Fruit fly (Drosophila melanogaster): ENCODE measurements around the gene Alg2.

Alg2 gene

DNA sequence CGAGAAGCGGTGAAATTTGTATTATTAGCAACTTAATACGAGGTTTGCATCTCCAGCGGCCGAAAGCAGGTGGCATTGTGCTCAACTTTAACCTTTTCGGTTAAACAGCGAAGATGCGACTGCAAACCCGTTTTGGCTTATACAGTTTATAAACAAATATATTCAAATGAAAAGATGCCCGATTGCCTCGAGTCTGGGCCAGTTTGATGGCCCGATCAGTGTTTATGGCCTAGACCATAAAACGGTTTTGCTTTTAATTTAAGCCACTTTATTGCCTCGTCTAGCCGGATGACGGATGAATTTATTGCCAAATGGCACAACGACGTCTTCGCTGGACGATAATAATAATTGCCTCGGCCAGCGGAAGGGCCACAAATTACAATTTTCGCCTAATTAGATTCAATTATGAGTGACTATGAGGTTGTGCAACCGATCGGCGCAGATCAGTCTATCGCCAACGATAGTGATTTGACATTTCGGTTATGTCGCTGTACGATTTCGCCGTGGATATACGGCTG, 41.0 kb upstream of the Alg2 start:
- no peak for TF ChIP-seq sage (GFP tag; optimal IDR thresholded peaks at IDR 0.05)
- no peak for TF ChIP-seq Sp1 (GFP tag; optimal IDR thresholded peaks at IDR 0.05)
- TF ChIP-seq usp (GFP tag; optimal IDR thresholded peaks at IDR 0.05), result no peak
- no peak for TF ChIP-seq brk (GFP tag; optimal IDR thresholded peaks at IDR 0.05)
- TF ChIP-seq Jra (GFP tag; optimal IDR thresholded peaks at IDR 0.05), result no peak
- TF ChIP-seq HLH106 (tag; optimal IDR thresholded peaks at IDR 0.05), result no peak
- no peak for TF ChIP-seq sv (GFP tag; optimal IDR thresholded peaks at IDR 0.05)
- TF ChIP-seq CG32264 (GFP tag; optimal IDR thresholded peaks at IDR 0.05), result no peak
- no peak for TF ChIP-seq OdsH (GFP tag; optimal IDR thresholded peaks at IDR 0.05)
- TF ChIP-seq Myc (optimal IDR thresholded peaks at IDR 0.05), result no peak
- TF ChIP-seq Dfd (GFP tag; optimal IDR thresholded peaks at IDR 0.05), result no peak
- no peak for TF ChIP-seq dmrt93B (GFP tag; optimal IDR thresholded peaks at IDR 0.05)
- TF ChIP-seq CrebA (GFP tag; optimal IDR thresholded peaks at IDR 0.05; ENCODE audit: borderline replicate concordance), result no peak
- TF ChIP-seq Abd-B (GFP tag; optimal IDR thresholded peaks at IDR 0.05), result no peak
- TF ChIP-seq Vsx2 (GFP tag; optimal IDR thresholded peaks at IDR 0.05; ENCODE audit: partially characterized antibody), result no peak
- no peak for TF ChIP-seq rgr (GFP tag; optimal IDR thresholded peaks at IDR 0.05)
- TF ChIP-seq Hr83 (GFP tag; optimal IDR thresholded peaks at IDR 0.05; ENCODE audit: poor library complexity, severe bottlenecking), result no peak
- no peak for TF ChIP-seq dl (GFP tag; optimal IDR thresholded peaks at IDR 0.05; ENCODE audit: insufficient read depth in 1 of 2, partially characterized antibody in 2 of 2)
- no peak for TF ChIP-seq fru (GFP tag; optimal IDR thresholded peaks at IDR 0.05)
- no peak for TF ChIP-seq Hnf4 (GFP tag; optimal IDR thresholded peaks at IDR 0.05)

DNA sequence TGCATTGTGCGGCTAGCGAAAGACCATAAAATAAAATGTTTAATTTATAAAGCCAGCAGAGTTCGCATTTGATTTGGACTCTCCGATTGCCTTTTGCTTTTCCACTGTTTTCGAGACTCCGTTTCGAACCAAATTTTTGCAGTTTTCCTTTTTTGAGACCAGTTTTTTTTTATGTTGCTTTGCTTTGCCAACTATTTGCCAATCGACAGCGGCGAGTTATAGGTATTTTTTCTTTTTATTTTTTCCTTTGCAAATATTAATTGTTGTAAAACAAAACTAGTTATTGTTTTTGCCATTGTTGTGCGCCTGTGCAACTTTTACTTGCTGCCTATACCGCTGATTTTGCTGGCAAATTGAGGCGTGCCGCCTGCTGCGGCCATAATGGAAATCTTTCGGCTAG, 38.1 kb upstream of the Alg2 start:
- TF ChIP-seq Vsx2 (GFP tag; optimal IDR thresholded peaks at IDR 0.05; ENCODE audit: partially characterized antibody) (no peak), CG32264 (GFP tag; optimal IDR thresholded peaks at IDR 0.05) (no peak), Hr83 (GFP tag; optimal IDR thresholded peaks at IDR 0.05; ENCODE audit: poor library complexity, severe bottlenecking) (no peak), Abd-B (GFP tag; optimal IDR thresholded peaks at IDR 0.05) (no peak), Rel (GFP tag; optimal IDR thresholded peaks at IDR 0.05) (no peak), Rel (tag; optimal IDR thresholded peaks at IDR 0.05) (no peak), Jra (GFP tag; optimal IDR thresholded peaks at IDR 0.05) (no peak), GATAd (GFP tag; optimal IDR thresholded peaks at IDR 0.05) (no peak), usp (GFP tag; optimal IDR thresholded peaks at IDR 0.05) (no peak), h (GFP tag; optimal IDR thresholded peaks at IDR 0.05) (no peak), Mio (GFP tag; optimal IDR thresholded peaks at IDR 0.05) (no peak), sage (GFP tag; optimal IDR thresholded peaks at IDR 0.05) (no peak), Hnf4 (GFP tag; optimal IDR thresholded peaks at IDR 0.05) (no peak), dl (GFP tag; optimal IDR thresholded peaks at IDR 0.05; ENCODE audit: insufficient read depth in 1 of 2, partially characterized antibody in 2 of 2) (no peak), br (GFP tag; optimal IDR thresholded peaks at IDR 0.05) (no peak), OdsH (GFP tag; optimal IDR thresholded peaks at IDR 0.05) (no peak), pan (optimal IDR thresholded peaks at IDR 0.05) (no peak), Dfd (GFP tag; optimal IDR thresholded peaks at IDR 0.05) (no peak), Hr78 (GFP tag; optimal IDR thresholded peaks at IDR 0.05) (no peak), Dif (GFP tag; optimal IDR thresholded peaks at IDR 0.05; ENCODE audit: partially characterized antibody) (no peak)

DNA sequence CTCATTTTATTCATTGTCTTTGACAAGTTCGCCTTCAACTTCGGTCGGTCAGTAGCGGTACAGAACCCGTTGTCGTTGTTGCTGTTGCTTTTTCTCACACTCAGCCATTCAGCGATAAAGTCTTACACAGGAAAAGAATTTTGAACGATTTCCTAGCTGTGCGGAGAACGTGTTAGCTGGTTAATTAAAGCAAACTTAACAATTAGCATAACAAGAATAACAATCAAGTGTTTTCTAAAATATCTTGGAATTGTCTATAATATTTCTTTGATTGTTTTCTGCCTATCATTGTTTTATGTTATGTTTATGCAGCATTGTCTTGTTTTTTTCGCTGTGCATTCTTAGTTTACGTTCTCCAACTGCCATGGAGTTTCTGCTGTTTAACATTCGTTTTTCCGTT, 37.5 kb upstream of the Alg2 start:
- TF ChIP-seq Jra (GFP tag; optimal IDR thresholded peaks at IDR 0.05) (no peak), dl (GFP tag; optimal IDR thresholded peaks at IDR 0.05; ENCODE audit: insufficient read depth in 1 of 2, partially characterized antibody in 2 of 2) (no peak), Mio (GFP tag; optimal IDR thresholded peaks at IDR 0.05) (no peak), ey (GFP tag; optimal IDR thresholded peaks at IDR 0.05) (no peak), Dfd (GFP tag; optimal IDR thresholded peaks at IDR 0.05) (no peak), CrebA (GFP tag; optimal IDR thresholded peaks at IDR 0.05; ENCODE audit: borderline replicate concordance) (no peak)

DNA sequence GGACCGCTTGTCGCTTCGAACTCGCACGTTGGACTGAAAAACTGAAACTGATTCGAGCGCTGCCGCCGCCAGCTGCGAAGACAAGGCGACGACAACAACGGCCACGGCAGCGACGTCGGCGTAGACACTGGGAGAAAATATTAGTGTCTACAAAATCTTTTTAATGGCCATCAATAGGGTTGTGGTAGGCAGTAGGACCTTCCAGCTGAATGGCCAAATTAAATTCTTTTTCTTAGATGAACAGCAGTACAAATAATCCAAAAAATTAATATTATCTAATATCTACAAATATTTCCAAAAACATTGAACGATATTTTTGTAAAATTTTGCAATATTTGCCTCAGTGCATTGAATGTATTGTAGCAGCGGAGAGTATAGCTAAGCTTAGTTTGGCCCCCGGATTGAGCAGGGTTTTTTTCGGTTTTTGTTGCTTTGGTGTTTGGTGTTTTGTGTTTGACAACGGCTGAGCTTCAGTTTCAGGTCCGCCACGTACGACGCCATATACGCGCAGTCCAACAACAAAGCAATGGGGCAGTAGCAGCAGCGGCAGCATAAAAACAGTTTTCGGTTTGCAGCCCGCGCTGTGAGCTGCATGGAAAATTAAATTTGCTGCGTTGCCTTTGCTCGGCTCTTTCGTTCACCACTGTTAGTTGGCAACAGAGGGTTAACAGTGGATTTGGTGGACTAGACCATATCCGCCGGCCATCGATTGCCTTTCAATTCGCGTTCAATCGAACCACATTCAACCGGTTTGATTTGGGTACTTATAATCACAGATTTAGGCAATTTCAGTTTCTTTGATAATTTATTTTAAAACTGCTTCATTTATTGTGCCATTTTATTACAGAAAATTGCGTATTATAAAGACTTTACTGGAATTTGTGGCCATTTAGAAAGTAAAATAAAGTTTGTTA, 36.4 kb upstream of the Alg2 start, which contains the start of gene Cht7:
Cht7 (minus strand) TSS at position 51 of the 914 bp plus-strand sequence.
- TF ChIP-seq Hnf4 (GFP tag; optimal IDR thresholded peaks at IDR 0.05), result peak; percentile 80
- TF ChIP-seq usp (GFP tag; optimal IDR thresholded peaks at IDR 0.05), result no peak
- TF ChIP-seq Abd-B (GFP tag; optimal IDR thresholded peaks at IDR 0.05), result no peak
- TF ChIP-seq Dfd (GFP tag; optimal IDR thresholded peaks at IDR 0.05), result no peak
- TF ChIP-seq rgr (GFP tag; optimal IDR thresholded peaks at IDR 0.05), result peak; percentile 89
- peak; percentile 55 for TF ChIP-seq CG9705 (GFP tag; optimal IDR thresholded peaks at IDR 0.05)
- TF ChIP-seq h (GFP tag; optimal IDR thresholded peaks at IDR 0.05), result peak; percentile 91
- TF ChIP-seq br (GFP tag; optimal IDR thresholded peaks at IDR 0.05), result peak; percentile 85
- TF ChIP-seq Hr83 (GFP tag; optimal IDR thresholded peaks at IDR 0.05; ENCODE audit: poor library complexity, severe bottlenecking), result no peak
- TF ChIP-seq brk (GFP tag; optimal IDR thresholded peaks at IDR 0.05), result peak; percentile 74
- peak; percentile 90 for TF ChIP-seq fru (GFP tag; optimal IDR thresholded peaks at IDR 0.05)
- TF ChIP-seq pan (optimal IDR thresholded peaks at IDR 0.05), result no peak
- no peak for TF ChIP-seq lola (GFP tag; optimal IDR thresholded peaks at IDR 0.05)
- no peak for TF ChIP-seq Hr78 (GFP tag; optimal IDR thresholded peaks at IDR 0.05)
- TF ChIP-seq tai (GFP tag; optimal IDR thresholded peaks at IDR 0.05), result peak; percentile 67
- TF ChIP-seq GATAd (GFP tag; optimal IDR thresholded peaks at IDR 0.05), result no peak
- peak; percentile 83 for TF ChIP-seq HLH106 (tag; optimal IDR thresholded peaks at IDR 0.05)
- peak; percentile 82 for TF ChIP-seq woc (GFP tag; optimal IDR thresholded peaks at IDR 0.05)
- TF ChIP-seq Sp1 (GFP tag; optimal IDR thresholded peaks at IDR 0.05), result peak; percentile 83
- peak; percentile 11 for TF ChIP-seq Jra (GFP tag; optimal IDR thresholded peaks at IDR 0.05)
- peak; percentile 50 for TF ChIP-seq CrebA (GFP tag; optimal IDR thresholded peaks at IDR 0.05; ENCODE audit: borderline replicate concordance)
- peak; percentile 59 for TF ChIP-seq dmrt93B (GFP tag; optimal IDR thresholded peaks at IDR 0.05)
- TF ChIP-seq Vsx2 (GFP tag; optimal IDR thresholded peaks at IDR 0.05; ENCODE audit: partially characterized antibody), result no peak
- peak; percentile 87 for TF ChIP-seq ey (GFP tag; optimal IDR thresholded peaks at IDR 0.05)
- TF ChIP-seq foxo (GFP tag; optimal IDR thresholded peaks at IDR 0.05), result peak in 1 of 2 experiments; percentile 90
- TF ChIP-seq Dif (GFP tag; optimal IDR thresholded peaks at IDR 0.05; ENCODE audit: partially characterized antibody), result no peak
- TF ChIP-seq N (GFP tag; optimal IDR thresholded peaks at IDR 0.05), result no peak
- TF ChIP-seq Mio (GFP tag; optimal IDR thresholded peaks at IDR 0.05), result peak; percentile 48
